Worm (Caenorhabditis elegans): ENCODE results near the gene rfip-2.

The rfip-2 gene

DNA sequence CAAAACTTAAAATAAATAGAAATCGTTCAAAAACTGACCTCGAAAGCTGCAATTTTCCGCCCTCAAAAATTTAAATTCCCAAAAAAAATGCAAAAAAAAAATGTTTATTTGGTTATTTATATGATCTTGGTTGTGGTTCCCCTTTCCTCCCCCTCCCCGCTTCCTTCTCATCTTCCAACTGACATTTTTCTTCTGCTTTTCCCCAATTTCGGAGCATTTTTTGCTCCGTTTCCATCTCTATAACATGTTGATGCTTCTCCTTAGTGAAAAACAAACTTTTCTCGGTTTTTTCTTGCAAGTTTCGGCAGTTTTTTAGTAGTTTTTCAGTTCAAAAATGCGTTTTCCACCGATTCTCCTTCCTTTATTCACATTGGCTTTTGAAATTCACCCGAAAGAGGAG, 51.4 kb downstream of the rfip-2 start, which contains the start of gene Y39F10A.1:
Y39F10A.1 (plus strand) TSS at position 301 of the 400 bp plus-strand sequence.
- TF ChIP-seq lin-15B (tag; optimal IDR thresholded peaks at IDR 0.05) = no peak

Data from whole organism, L3 larva.